Worm (Caenorhabditis elegans): ENCODE data around the gene mpst-4.
A peak's percentile ranks its signal among the peaks of the same experiment; 100 is the strongest.

DNA sequence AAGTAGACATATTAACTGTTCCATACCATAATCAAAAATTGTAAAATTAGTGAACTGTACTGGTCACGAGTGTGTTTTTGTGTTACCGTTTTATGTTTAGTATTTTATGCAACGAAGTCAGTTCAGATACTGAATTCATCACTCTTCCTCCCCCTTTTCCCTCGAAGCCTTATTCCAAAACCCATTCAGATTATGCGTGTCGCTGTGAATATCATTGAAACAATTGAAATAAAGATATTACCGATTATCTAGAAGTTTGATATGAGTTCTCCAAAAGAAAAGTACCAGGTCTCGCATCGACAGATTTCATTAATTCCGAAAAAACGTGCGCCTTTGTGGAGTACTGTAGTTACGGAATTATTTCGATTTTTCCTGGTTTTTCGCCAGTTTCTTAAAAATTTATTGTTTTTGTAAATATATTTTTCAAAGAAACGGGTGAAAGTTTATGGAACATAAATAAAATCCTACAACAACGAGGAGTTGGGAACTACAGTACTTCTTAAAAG, 4.3 kb downstream of the mpst-4 start:
- TF ChIP-seq fkh-10 (GFP tag; optimal IDR thresholded peaks at IDR 0.05) (no peak), nhr-28 (tag; optimal IDR thresholded peaks at IDR 0.05) (no peak), nhr-11 (tag; optimal IDR thresholded peaks at IDR 0.05) (no peak), zag-1 (tag; optimal IDR thresholded peaks at IDR 0.05) (no peak), unc-62 (GFP tag; optimal IDR thresholded peaks at IDR 0.05) (no peak), egl-27 (tag; optimal IDR thresholded peaks at IDR 0.05) (no peak), blmp-1 (tag; optimal IDR thresholded peaks at IDR 0.05) (peak; percentile 0), unc-130 (tag; optimal IDR thresholded peaks at IDR 0.05) (no peak), mdl-1 (tag; optimal IDR thresholded peaks at IDR 0.05) (no peak), lin-14 (GFP tag; optimal IDR thresholded peaks at IDR 0.05) (no peak)

Measured in whole organism, L1 larva.